Fruit fly (Drosophila melanogaster): ENCODE results near the gene CG1368.

dm6 chrX:14180728-14181127 is 6.2 kb downstream of the CG1368 start, which contains the start of gene CG11584:
- no peak for TF ChIP-seq Myc (optimal IDR thresholded peaks at IDR 0.05)
- no peak for TF ChIP-seq h (optimal IDR thresholded peaks at IDR 0.05)

Measured in Kc167 (cell line).